Fruit fly (Drosophila melanogaster) whole organism, prepupa: ENCODE results near the gene DAAM.

Experiments
- CG11762 ChIP-seq: fragments of 200-800 bp; sonication (Bioruptor generic); optimal IDR thresholded peaks from 3 replicates; lab custom pipeline; 2016; ENCODE audit warnings: missing biosample characterization, missing genetic modification characterization; ENCODE audit not compliant: insufficient read depth
- CG11902 ChIP-seq: fragments of 200-800 bp; sonication (Bioruptor generic); optimal IDR thresholded peaks from 3 replicates; lab custom pipeline; 2016; ENCODE audit warnings: missing biosample characterization, missing genetic modification characterization
- CG34406 ChIP-seq: fragments of 200-800 bp; sonication (Bioruptor generic); optimal IDR thresholded peaks from 3 replicates; lab custom pipeline; 2016; ENCODE audit warnings: missing biosample characterization, missing genetic modification characterization
- CG8119 ChIP-seq: fragments of 200-800 bp; sonication (Bioruptor generic); IDR thresholded peaks from 3 replicates; pipeline ENCODE4 v1.3.6; 2022; ENCODE audit warnings: missing biosample characterization, missing genetic modification characterization
- CG8319 ChIP-seq: fragments of 200-800 bp; sonication (Bioruptor generic); optimal IDR thresholded peaks from 3 replicates; lab custom pipeline; 2016; ENCODE audit warnings: missing biosample characterization, missing genetic modification characterization
- Sox102F ChIP-seq: fragments of 200-800 bp; sonication (Bioruptor generic); optimal IDR thresholded peaks from 2 replicates; lab custom pipeline; 2016; ENCODE audit warnings: missing biosample characterization, mild to moderate bottlenecking, missing genetic modification characterization
- dsx ChIP-seq: fragments of 200-800 bp; optimal IDR thresholded peaks from 3 replicates; lab custom pipeline; 2019; ENCODE audit warnings: missing biosample characterization, mild to moderate bottlenecking, missing genetic modification characterization, moderate library complexity; ENCODE audit not compliant: poor library complexity, severe bottlenecking
- eg ChIP-seq: fragments of 200-800 bp; sonication (Bioruptor generic); IDR thresholded peaks from 3 replicates; pipeline ENCODE4 v1.3.6; 2022; ENCODE audit warnings: missing biosample characterization, missing genetic modification characterization
- fkh ChIP-seq: fragments of 200-800 bp; sonication (Bioruptor generic); optimal IDR thresholded peaks from 3 replicates; lab custom pipeline; 2017; ENCODE audit warnings: missing biosample characterization, mild to moderate bottlenecking, missing genetic modification characterization, moderate library complexity
- lz ChIP-seq: fragments of 200-800 bp; sonication (Bioruptor generic); optimal IDR thresholded peaks from 3 replicates; lab custom pipeline; 2016; ENCODE audit warnings: missing biosample characterization, missing genetic modification characterization

- TF ChIP-seq Sox102F (GFP tag; lab: Kevin White, UChicago) (no peak), CG34406 (GFP tag; lab: Kevin White, UChicago) (no peak), CG8319 (GFP tag; lab: Kevin White, UChicago) (no peak), CG8119 (GFP tag; lab: Robert Waterston, UW) (no peak), CG11902 (no peak), eg (GFP tag; lab: Robert Waterston, UW) (no peak), lz (no peak), fkh (GFP tag; lab: Kevin White, UChicago) (no peak), dsx (GFP tag; lab: Kevin White, UChicago) (no peak), CG11762 (no peak)
Measured at dm6 chrX:1368949-1369348, 46.8 kb upstream of the DAAM start, which contains the start of gene CG14770.
